Worm (Caenorhabditis elegans): ENCODE results near the gene F26H11.8.

Gene F26H11.8

ce11 chrII:14357936-14358416 is 30.3 kb upstream of the F26H11.8 start, which contains the start of the genes agl-1 and pfs-2 (continued):
- TF ChIP-seq snu-23 (GFP tag; optimal IDR thresholded peaks at IDR 0.05) = peak; percentile 80
- TF ChIP-seq blmp-1 (tag; optimal IDR thresholded peaks at IDR 0.05) = no peak
- TF ChIP-seq nhr-85 (tag) = peak; percentile 9
- peak; percentile 56 for TF ChIP-seq nhr-20 (tag; optimal IDR thresholded peaks at IDR 0.05)
- TF ChIP-seq nhr-12 (tag; optimal IDR thresholded peaks at IDR 0.05) = no peak
- no peak for TF ChIP-seq pax-3 (tag; optimal IDR thresholded peaks at IDR 0.05)
- TF ChIP-seq nhr-84 (tag; optimal IDR thresholded peaks at IDR 0.05) = no peak
- no peak for TF ChIP-seq fkh-10 (GFP tag; optimal IDR thresholded peaks at IDR 0.05)
- no peak for TF ChIP-seq C34B4.2 (tag; optimal IDR thresholded peaks at IDR 0.05)
- TF ChIP-seq mdl-1 (tag; optimal IDR thresholded peaks at IDR 0.05) = peak in 1 of 2 experiments; percentile 84
- peak; percentile 43 to 81 (median 65) for TF ChIP-seq ceh-82 (tag; optimal IDR thresholded peaks at IDR 0.05)
- TF ChIP-seq nhr-237 (tag; optimal IDR thresholded peaks at IDR 0.05) = no peak
- TF ChIP-seq efl-1 (optimal IDR thresholded peaks at IDR 0.05) = peak; percentile 77 to 94
- TF ChIP-seq efl-1 (GFP tag; optimal IDR thresholded peaks at IDR 0.05 in 1 of 2) = peak; percentile 91 to 99
- TF ChIP-seq irx-1 (tag; optimal IDR thresholded peaks at IDR 0.05) = peak; percentile 63
- peak; percentile 84 for TF ChIP-seq skn-1 (tag; optimal IDR thresholded peaks at IDR 0.05)
- TF ChIP-seq Y116A8C.19 (tag; optimal IDR thresholded peaks at IDR 0.05; ENCODE audit: borderline replicate concordance) = no peak
- peak; percentile 56 for TF ChIP-seq snpc-4 (tag; optimal IDR thresholded peaks at IDR 0.05)
- TF ChIP-seq pag-3 (tag; optimal IDR thresholded peaks at IDR 0.05; ENCODE audit: borderline replicate concordance, insufficient read depth) = no peak
- no peak for TF ChIP-seq sup-37 (GFP tag; optimal IDR thresholded peaks at IDR 0.05)
- peak; percentile 80 for TF ChIP-seq nhr-47 (tag; optimal IDR thresholded peaks at IDR 0.05)
- peak; percentile 16 for TF ChIP-seq ztf-4 (tag; optimal IDR thresholded peaks at IDR 0.05)
- TF ChIP-seq nhr-76 (tag; optimal IDR thresholded peaks at IDR 0.05) = no peak
- TF ChIP-seq egl-27 (tag; optimal IDR thresholded peaks at IDR 0.05) = no peak
- peak; percentile 3 for TF ChIP-seq C04F5.9 (tag; optimal IDR thresholded peaks at IDR 0.05)
- TF ChIP-seq sox-4 (tag; optimal IDR thresholded peaks at IDR 0.05) = no peak
- TF ChIP-seq dsc-1 (tag; optimal IDR thresholded peaks at IDR 0.05) = peak; percentile 68
- peak; percentile 7 for TF ChIP-seq fos-1 (tag; optimal IDR thresholded peaks at IDR 0.05)
- no peak for TF ChIP-seq zag-1 (tag; optimal IDR thresholded peaks at IDR 0.05)
- TF ChIP-seq isw-1 (GFP tag; IDR thresholded peaks at IDR 0.05) = peak; percentile 38; the same call in 1 of the 2 replicates
- no peak for TF ChIP-seq zip-4 (GFP tag; optimal IDR thresholded peaks at IDR 0.05)
- TF ChIP-seq unc-98 (GFP tag; IDR thresholded peaks at IDR 0.05) = no peak

- TF ChIP-seq ces-1 (GFP tag; optimal IDR thresholded peaks at IDR 0.05) = no peak
- no peak for TF ChIP-seq efl-1 (optimal IDR thresholded peaks at IDR 0.05)
- peak in 1 of 2 experiments; percentile 34 for TF ChIP-seq efl-1 (GFP tag; optimal IDR thresholded peaks at IDR 0.05 in 1 of 2)
- TF ChIP-seq Y116A8C.19 (tag; optimal IDR thresholded peaks at IDR 0.05; ENCODE audit: borderline replicate concordance) = no peak
- no peak for TF ChIP-seq zag-1 (tag; optimal IDR thresholded peaks at IDR 0.05)
Measured at ce11 chrII:14359007-14359406, 29.3 kb upstream of the F26H11.8 start.

ce11 chrII:14360675-14361074 is 27.6 kb upstream of the F26H11.8 start:
- TF ChIP-seq fkh-10 (GFP tag; optimal IDR thresholded peaks at IDR 0.05) = no peak
- TF ChIP-seq swsn-7 (tag; optimal IDR thresholded peaks at IDR 0.05) = no peak
- no peak for TF ChIP-seq sox-4 (tag; optimal IDR thresholded peaks at IDR 0.05)
- TF ChIP-seq egl-13 (tag; optimal IDR thresholded peaks at IDR 0.05) = no peak
- TF ChIP-seq sptf-1 (tag; optimal IDR thresholded peaks at IDR 0.05) = no peak
- TF ChIP-seq xbp-1 (tag; optimal IDR thresholded peaks at IDR 0.05) = no peak
- TF ChIP-seq ceh-90 (tag; optimal IDR thresholded peaks at IDR 0.05) = no peak
- TF ChIP-seq zag-1 (tag; optimal IDR thresholded peaks at IDR 0.05) = no peak
- TF ChIP-seq ama-1 (optimal IDR thresholded peaks at IDR 0.05) = no peak
- TF ChIP-seq alr-1 (tag; optimal IDR thresholded peaks at IDR 0.05; ENCODE audit: borderline replicate concordance) = no peak
- no peak for TF ChIP-seq snu-23 (GFP tag; optimal IDR thresholded peaks at IDR 0.05)
- no peak for TF ChIP-seq C34B4.2 (tag; optimal IDR thresholded peaks at IDR 0.05)
- no peak for TF ChIP-seq nhr-77 (tag; optimal IDR thresholded peaks at IDR 0.05)
- TF ChIP-seq ceh-63 (GFP tag; optimal IDR thresholded peaks at IDR 0.05) = no peak
- no peak for TF ChIP-seq sup-37 (GFP tag; optimal IDR thresholded peaks at IDR 0.05)
- TF ChIP-seq nhr-20 (tag; optimal IDR thresholded peaks at IDR 0.05) = no peak
- TF ChIP-seq egl-27 (tag; optimal IDR thresholded peaks at IDR 0.05) = no peak
- TF ChIP-seq nhr-28 (tag; optimal IDR thresholded peaks at IDR 0.05) = no peak

Measured in whole organism, L1 larva.